Fruit fly (Drosophila melanogaster) whole organism, embryonic: ENCODE data around the gene Gbeta76C.
A peak's percentile ranks its signal among the peaks of the same experiment; 100 is the strongest.

Experiments
- Bteb2 ChIP-seq: fragments of 200-800 bp; sonication (Bioruptor generic); optimal IDR thresholded peaks from 2 replicates; lab custom pipeline; 2016; ENCODE audit warnings: missing biosample characterization, missing genetic modification characterization
- CG10209 ChIP-seq: fragments of 200-800 bp; sonication (Bioruptor generic); optimal IDR thresholded peaks from 3 replicates; lab custom pipeline; 2017; ENCODE audit warnings: missing biosample characterization, mild to moderate bottlenecking, missing genetic modification characterization, missing genetic modification reagents
- CG12299 ChIP-seq: fragments of 200-800 bp; sonication (Bioruptor generic); optimal IDR thresholded peaks from 2 replicates; lab custom pipeline; 2018; ENCODE audit warnings: missing biosample characterization, mild to moderate bottlenecking, missing genetic modification characterization
- CG14050 ChIP-seq: fragments of 200-800 bp; sonication (Bioruptor generic); IDR thresholded peaks from 3 replicates; pipeline ENCODE4 v1.3.6; 2022; ENCODE audit warnings: missing biosample characterization, missing genetic modification characterization
- CG15011 ChIP-seq: fragments of 200-800 bp; sonication (Bioruptor generic); optimal IDR thresholded peaks from 3 replicates; lab custom pipeline; 2018; ENCODE audit warnings: missing biosample characterization, mild to moderate bottlenecking, missing genetic modification characterization
- CG15073 ChIP-seq: fragments of 200-800 bp; sonication (Bioruptor generic); optimal IDR thresholded peaks from 2 replicates; lab custom pipeline; 2016; ENCODE audit warnings: missing biosample characterization, missing genetic modification characterization
- CG15601 ChIP-seq: fragments of 200-800 bp; sonication (Bioruptor generic); optimal IDR thresholded peaks from 3 replicates; lab custom pipeline; 2019; ENCODE audit warnings: missing biosample characterization, mild to moderate bottlenecking, missing genetic modification characterization, moderate library complexity
- CG16863 ChIP-seq: fragments of 200-800 bp; sonication (Bioruptor generic); optimal IDR thresholded peaks from 3 replicates; lab custom pipeline; 2016; ENCODE audit warnings: missing biosample characterization, missing genetic modification characterization
- CG17612 ChIP-seq: fragments of 200-800 bp; sonication (Bioruptor generic); IDR thresholded peaks from 2 replicates; pipeline ENCODE4 v1.3.6; 2022; ENCODE audit warnings: missing biosample characterization, missing genetic modification characterization
- CG17912 ChIP-seq: fragments of 200-800 bp; sonication (Bioruptor generic); optimal IDR thresholded peaks from 2 replicates; lab custom pipeline; 2018; ENCODE audit warnings: missing biosample characterization, mild to moderate bottlenecking, missing genetic modification characterization
- CG2116 ChIP-seq: fragments of 200-800 bp; sonication (Bioruptor generic); optimal IDR thresholded peaks from 3 replicates; lab custom pipeline; 2018; ENCODE audit warnings: missing biosample characterization, mild to moderate bottlenecking, missing genetic modification characterization
- CG2129 ChIP-seq: fragments of 200-800 bp; sonication (Bioruptor generic); IDR thresholded peaks from 2 replicates; pipeline ENCODE4 v1.3.6; 2022; ENCODE audit warnings: missing biosample characterization, missing genetic modification characterization; ENCODE audit not compliant: partially characterized antibody
- CG2678 ChIP-seq: fragments of 200-800 bp; sonication (Bioruptor generic); optimal IDR thresholded peaks from 3 replicates; lab custom pipeline; 2019; ENCODE audit warnings: missing biosample characterization, mild to moderate bottlenecking, missing genetic modification characterization, moderate library complexity
- CG34422 ChIP-seq: fragments of 200-800 bp; sonication (Bioruptor generic); IDR thresholded peaks from 3 replicates; pipeline ENCODE4 v1.3.6; 2022; ENCODE audit warnings: missing biosample characterization, missing genetic modification characterization
- CG3726 ChIP-seq: fragments of 200-800 bp; sonication (Bioruptor generic); IDR thresholded peaks from 3 replicates; pipeline ENCODE4, ENCODE4 v1.3.6; 2022; ENCODE audit warnings: missing biosample characterization, missing genetic modification characterization
- CG3847 ChIP-seq: fragments of 200-800 bp; sonication (Bioruptor generic); IDR thresholded peaks from 2 replicates; pipeline ENCODE4 v1.3.6; 2022; ENCODE audit warnings: missing biosample characterization, missing genetic modification characterization
- CG5245 ChIP-seq: fragments of 200-800 bp; sonication (Bioruptor generic); optimal IDR thresholded peaks from 3 replicates; lab custom pipeline; 2016; ENCODE audit warnings: missing biosample characterization, missing genetic modification characterization
- CG6175 ChIP-seq: fragments of 200-800 bp; sonication (Bioruptor generic); IDR thresholded peaks from 3 replicates; pipeline ENCODE4 v1.3.6; 2022; ENCODE audit warnings: missing biosample characterization, missing genetic modification characterization
- CG6813 ChIP-seq: fragments of 200-800 bp; sonication (Bioruptor generic); optimal IDR thresholded peaks from 2 replicates; lab custom pipeline; 2017; ENCODE audit warnings: missing biosample characterization, missing genetic modification characterization, mild to moderate bottlenecking, moderate library complexity, missing genetic modification reagents
- CTCF ChIP-seq: fragments of 200-800 bp; sonication (Bioruptor generic); optimal IDR thresholded peaks from 2 replicates; lab custom pipeline; 2017; ENCODE audit warnings: missing biosample characterization, mild to moderate bottlenecking, missing genetic modification characterization, moderate library complexity
- E2f1 ChIP-seq: fragments of 200-800 bp; sonication (Bioruptor generic); IDR thresholded peaks from 2 replicates; pipeline ENCODE4 v1.3.6; 2022; ENCODE audit warnings: missing biosample characterization, missing genetic modification characterization
- E2f2 ChIP-seq: fragments of 200-800 bp; sonication (Bioruptor generic); IDR thresholded peaks from 2 replicates; pipeline ENCODE4 v1.3.6; 2022; ENCODE audit warnings: missing biosample characterization, missing genetic modification characterization
- Fer3 ChIP-seq: fragments of 200-800 bp; sonication (Bioruptor generic); optimal IDR thresholded peaks from 2 replicates; lab custom pipeline; 2018; ENCODE audit warnings: missing biosample characterization, mild to moderate bottlenecking, missing genetic modification characterization, moderate library complexity
- Gsc ChIP-seq: fragments of 200-800 bp; sonication (Bioruptor generic); IDR thresholded peaks from 2 replicates; pipeline ENCODE4 v1.3.6; 2022; ENCODE audit warnings: missing biosample characterization, missing genetic modification characterization
- H2.0 ChIP-seq: fragments of 200-800 bp; sonication (Bioruptor generic); IDR thresholded peaks from 2 replicates; pipeline ENCODE4 v1.3.6; 2022; ENCODE audit warnings: missing biosample characterization, missing genetic modification characterization
- HLH3B ChIP-seq: fragments of 200-800 bp; sonication (Bioruptor generic); IDR thresholded peaks from 2 replicates; pipeline ENCODE4 v1.3.6; 2022; ENCODE audit warnings: missing biosample characterization, missing genetic modification characterization
- HLHmδ ChIP-seq: fragments of 200-800 bp; sonication (Bioruptor generic); optimal IDR thresholded peaks from 2 replicates; lab custom pipeline; 2018; ENCODE audit warnings: missing biosample characterization, mild to moderate bottlenecking, missing genetic modification characterization, moderate library complexity
- Hmr ChIP-seq: fragments of 200-800 bp; sonication (Bioruptor generic); optimal IDR thresholded peaks from 3 replicates; lab custom pipeline; 2017; ENCODE audit warnings: mild to moderate bottlenecking, missing biosample characterization, missing genetic modification reagents, missing genetic modification characterization
- Hmx ChIP-seq: fragments of 200-800 bp; sonication (Bioruptor generic); optimal IDR thresholded peaks from 2 replicates; lab custom pipeline; 2016; ENCODE audit warnings: missing biosample characterization, missing genetic modification characterization
- Hr51 ChIP-seq, 2 experiments: fragments of 200-800 bp; sonication (Bioruptor generic); optimal IDR thresholded peaks; 2 replicates in 1 of 2; 3 replicates in 1 of 2; lab custom pipeline; 2016 to 2018; ENCODE audit warnings: missing biosample characterization in 2 of 2, missing genetic modification characterization in 2 of 2, mild to moderate bottlenecking in 1 of 2, moderate library complexity in 1 of 2
- Lim3 ChIP-seq: fragments of 200-800 bp; sonication (Bioruptor generic); IDR thresholded peaks from 2 replicates; pipeline ENCODE4 v1.3.6; 2022; ENCODE audit warnings: missing biosample characterization, missing genetic modification characterization
- MTF-1 ChIP-seq: fragments of 200-800 bp; sonication (Bioruptor generic); optimal IDR thresholded peaks from 2 replicates; lab custom pipeline; 2018; ENCODE audit warnings: missing biosample characterization, mild to moderate bottlenecking, missing genetic modification characterization, borderline replicate concordance
- PHDP ChIP-seq: fragments of 200-800 bp; sonication (Bioruptor generic); optimal IDR thresholded peaks from 3 replicates; lab custom pipeline; 2018; ENCODE audit warnings: missing biosample characterization, mild to moderate bottlenecking, missing genetic modification characterization, moderate library complexity
- Six4 ChIP-seq: fragments of 200-800 bp; sonication (Bioruptor generic); optimal IDR thresholded peaks from 2 replicates; lab custom pipeline; 2016; ENCODE audit warnings: missing biosample characterization, missing genetic modification characterization
- Spps ChIP-seq: fragments of 200-800 bp; sonication (Bioruptor generic); optimal IDR thresholded peaks from 2 replicates; lab custom pipeline; 2018; ENCODE audit warnings: missing biosample characterization, mild to moderate bottlenecking, missing genetic modification characterization
- TFAM ChIP-seq: fragments of 200-800 bp; sonication (Bioruptor generic); optimal IDR thresholded peaks from 2 replicates; lab custom pipeline; 2017; ENCODE audit warnings: missing biosample characterization, missing genetic modification characterization, inconsistent platforms
- Usf ChIP-seq: fragments of 200-800 bp; sonication (Bioruptor generic); optimal IDR thresholded peaks from 2 replicates; lab custom pipeline; 2017; ENCODE audit warnings: missing genotype, missing biosample characterization, missing genetic modification characterization
- YL-1 ChIP-seq: fragments of 200-800 bp; sonication (Bioruptor generic); optimal IDR thresholded peaks from 3 replicates; lab custom pipeline; 2017; ENCODE audit warnings: missing biosample characterization, mild to moderate bottlenecking, missing genetic modification characterization
- abd-A ChIP-seq: fragments of 200-800 bp; sonication (Bioruptor generic); optimal IDR thresholded peaks from 3 replicates; lab custom pipeline; 2019; ENCODE audit warnings: missing biosample characterization, mild to moderate bottlenecking, missing genetic modification characterization, moderate library complexity
- ac ChIP-seq: fragments of 200-800 bp; sonication (Bioruptor generic); optimal IDR thresholded peaks from 3 replicates; lab custom pipeline; 2017; ENCODE audit warnings: missing biosample characterization, mild to moderate bottlenecking, missing genetic modification characterization
- ap ChIP-seq: fragments of 200-800 bp; sonication (Bioruptor generic); IDR thresholded peaks from 2 replicates; pipeline ENCODE4 v1.3.6; 2022; ENCODE audit warnings: missing biosample characterization, missing genetic modification characterization
- bbx ChIP-seq: fragments of 200-800 bp; sonication (Bioruptor generic); IDR thresholded peaks from 2 replicates; pipeline ENCODE4 v1.3.6; 2022; ENCODE audit warnings: missing biosample characterization, missing genetic modification characterization; ENCODE audit not compliant: partially characterized antibody
- dati ChIP-seq: fragments of 200-800 bp; sonication (Bioruptor generic); IDR thresholded peaks from 2 replicates; pipeline ENCODE4 v1.3.6; 2022; ENCODE audit warnings: missing biosample characterization, missing genetic modification characterization
- insv ChIP-seq, 2 experiments: fragments of 200-800 bp; sonication (Bioruptor generic); optimal IDR thresholded peaks; 3 replicates each; lab custom pipeline; 2016 to 2018; ENCODE audit warnings: missing biosample characterization in 2 of 2, missing genetic modification characterization in 2 of 2
- kni ChIP-seq: fragments of 200-800 bp; sonication (Bioruptor generic); optimal IDR thresholded peaks from 3 replicates; lab custom pipeline; 2017; ENCODE audit warnings: mild to moderate bottlenecking, missing biosample characterization, missing genetic modification reagents, missing genetic modification characterization
- luna ChIP-seq: fragments of 200-800 bp; sonication (Bioruptor generic); optimal IDR thresholded peaks from 2 replicates; lab custom pipeline; 2016; ENCODE audit warnings: missing biosample characterization, missing genetic modification characterization
- nmo ChIP-seq: fragments of 200-800 bp; sonication (Bioruptor generic); optimal IDR thresholded peaks from 2 replicates; lab custom pipeline; 2018; ENCODE audit warnings: missing biosample characterization, mild to moderate bottlenecking, missing genetic modification characterization, moderate library complexity
- pho ChIP-seq: fragments of 200-800 bp; sonication (Bioruptor generic); optimal IDR thresholded peaks from 2 replicates; lab custom pipeline; 2016; ENCODE audit warnings: missing biosample characterization, missing genetic modification characterization
- sens ChIP-seq: fragments of 200-800 bp; sonication (Bioruptor generic); peaks from one replicate; lab custom pipeline; 2016; ENCODE audit warnings: missing biosample characterization, missing genetic modification characterization
- sim ChIP-seq: fragments of 200-800 bp; sonication (Bioruptor generic); IDR thresholded peaks from 2 replicates; pipeline ENCODE4 v1.3.6; 2022; ENCODE audit warnings: missing biosample characterization, missing genetic modification characterization
- sisA ChIP-seq: fragments of 200-800 bp; sonication (Bioruptor generic); IDR thresholded peaks from 2 replicates; pipeline ENCODE4 v1.3.6; 2022; ENCODE audit warnings: missing biosample characterization, missing genetic modification characterization
- wor ChIP-seq: fragments of 200-800 bp; sonication (Bioruptor generic); IDR thresholded peaks from 2 replicates; pipeline ENCODE4 v1.3.6; 2022; ENCODE audit warnings: missing biosample characterization, missing genetic modification characterization

Gene Gbeta76C

DNA sequence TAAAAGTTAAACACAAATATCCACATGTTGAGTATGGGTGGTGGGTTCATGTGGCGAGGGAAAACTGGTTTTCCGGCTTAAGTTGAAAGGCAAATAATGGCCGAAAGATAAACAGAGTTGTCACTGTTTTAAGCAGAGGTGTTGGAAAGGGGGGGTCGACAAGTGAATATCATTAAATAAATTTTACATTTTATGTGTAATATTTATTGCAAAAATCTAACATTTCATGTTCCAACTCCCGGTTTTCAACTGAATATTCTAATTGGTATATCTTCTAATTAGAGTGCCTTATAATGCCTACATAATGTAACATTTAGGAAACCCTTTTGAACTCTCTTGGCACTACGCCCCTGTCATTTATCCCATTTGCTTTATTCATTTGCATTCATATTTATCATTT is 31.5 kb upstream of the Gbeta76C start (continued):
- TF ChIP-seq HLHmδ (GFP tag; lab: Kevin White, UChicago): peak; percentile 28
- TF ChIP-seq PHDP: peak; percentile 54
- TF ChIP-seq ac (GFP tag; lab: Kevin White, UChicago): peak; percentile 14
- TF ChIP-seq Six4 (GFP tag; lab: Kevin White, UChicago): no peak
- TF ChIP-seq E2f1: no peak
- no peak for TF ChIP-seq CTCF (GFP tag; lab: Kevin White, UChicago)
- TF ChIP-seq sisA: peak; percentile 63
- no peak for TF ChIP-seq Lim3
- no peak for TF ChIP-seq abd-A (tag; lab: Kevin White, UChicago)
- TF ChIP-seq Fer3 (tag; lab: Kevin White, UChicago): peak; percentile 27
- TF ChIP-seq kni (GFP tag; lab: Kevin White, UChicago): peak; percentile 68
- no peak for TF ChIP-seq bbx (GFP tag; lab: Robert Waterston, UW)
- TF ChIP-seq sim (GFP tag; lab: Robert Waterston, UW): 0 out of 2 replicates have a peak, but pooled peaks have one; percentile 12
- TF ChIP-seq CG2678: peak; percentile 72
- peak; percentile 1 for TF ChIP-seq CG5245
- TF ChIP-seq CG2116 (GFP tag; lab: Kevin White, UChicago): no peak
- peak; percentile 28 for TF ChIP-seq Hmr (GFP tag; lab: Kevin White, UChicago)
- TF ChIP-seq HLH3B (GFP tag; lab: Robert Waterston, UW): peak; percentile 72
- peak; percentile 63 for TF ChIP-seq CG10209
- TF ChIP-seq CG12299 (tag; lab: Kevin White, UChicago): peak; percentile 27
- TF ChIP-seq CG15073 (GFP tag; lab: Kevin White, UChicago): peak; percentile 6
- peak in 1 of 2 experiments; percentile 55 for TF ChIP-seq Hr51 (GFP tag; optimal IDR thresholded peaks at IDR 0.05; lab: Kevin White, UChicago)
- no peak for TF ChIP-seq CG2129 (GFP tag; lab: Robert Waterston, UW)
- TF ChIP-seq ap (GFP tag; lab: Robert Waterston, UW): no peak
- TF ChIP-seq CG6175: no peak
- TF ChIP-seq luna (GFP tag; lab: Kevin White, UChicago): no peak
- TF ChIP-seq wor: peak; percentile 68
- peak; percentile 30 for TF ChIP-seq Spps (tag; lab: Kevin White, UChicago)
- no peak for TF ChIP-seq Usf (GFP tag; lab: Kevin White, UChicago)
- TF ChIP-seq CG3726: no peak; the same call in 2 of the 3 replicates
- TF ChIP-seq H2.0: no peak
- peak; percentile 3 for TF ChIP-seq CG15011 (GFP tag; lab: Kevin White, UChicago)
- peak; percentile 54 for TF ChIP-seq CG3847
- no peak for TF ChIP-seq CG17612
- TF ChIP-seq CG16863 (GFP tag; lab: Kevin White, UChicago): no peak
- no peak for TF ChIP-seq dati (GFP tag; lab: Robert Waterston, UW)
- 0 out of 2 replicates have a peak, but pooled peaks have one; percentile 36 for TF ChIP-seq Gsc (GFP tag; lab: Robert Waterston, UW)
- TF ChIP-seq nmo: peak; percentile 59
- TF ChIP-seq CG34422 (GFP tag; lab: Robert Waterston, UW): peak; percentile 45; the same call in 1 of the 3 replicates
- no peak for TF ChIP-seq Bteb2 (GFP tag; lab: Kevin White, UChicago)
- peak; percentile 23; the same call in 1 of the 2 replicates for TF ChIP-seq E2f2 (GFP tag; lab: Robert Waterston, UW)
- TF ChIP-seq insv (GFP tag; optimal IDR thresholded peaks at IDR 0.05; lab: Kevin White, UChicago): peak in 1 of 2 experiments; percentile 74
- no peak for TF ChIP-seq CG17912 (GFP tag; lab: Kevin White, UChicago)
- TF ChIP-seq TFAM: no peak
- peak; percentile 91 for TF ChIP-seq sens (GFP tag; lab: Kevin White, UChicago)
- peak; percentile 55 for TF ChIP-seq CG6813 (GFP tag; lab: Kevin White, UChicago)
- TF ChIP-seq MTF-1 (GFP tag; lab: Kevin White, UChicago): no peak
- peak; percentile 56; the same call in 2 of the 3 replicates for TF ChIP-seq CG14050 (GFP tag; lab: Robert Waterston, UW)
- TF ChIP-seq YL-1 (GFP tag; lab: Kevin White, UChicago): no peak
- TF ChIP-seq pho (GFP tag; lab: Kevin White, UChicago): no peak
- peak; percentile 64 for TF ChIP-seq CG15601
- no peak for TF ChIP-seq Hmx
